Worm (Caenorhabditis elegans) whole organism, mixed stage, embryonic: Measurements from ENCODE around the gene tre-3.

Experiments
- M03D4.4 ChIP-seq: sonication (generic microtip); optimal IDR thresholded peaks from 2 replicates; lab custom pipeline; 2017; ENCODE audit warnings: mild to moderate bottlenecking, missing genetic modification characterization, missing compliant biosample characterization
- blmp-1 ChIP-seq: fragments of 150-350 bp; optimal IDR thresholded peaks from 2 replicates; lab custom pipeline; 2014; ENCODE audit warnings: missing biosample characterization, missing genetic modification characterization
- ceh-39 ChIP-seq: fragments of 150-350 bp; optimal IDR thresholded peaks from 2 replicates; lab custom pipeline; 2014; ENCODE audit warnings: missing biosample characterization, missing genetic modification characterization
- ceh-83 ChIP-seq: fragments of 200-800 bp; sonication (Bioruptor generic); optimal IDR thresholded peaks from 2 replicates; lab custom pipeline; 2018; ENCODE audit warnings: mild to moderate bottlenecking, missing genetic modification characterization, missing compliant biosample characterization
- ces-1 ChIP-seq: fragments of 150-350 bp; optimal IDR thresholded peaks from 2 replicates; lab custom pipeline; 2014; ENCODE audit warnings: missing biosample characterization, missing genetic modification reagents, missing genetic modification characterization
- cnd-1 ChIP-seq: fragments of 200-800 bp; sonication (Bioruptor generic); optimal IDR thresholded peaks from 2 replicates; lab custom pipeline; 2018; ENCODE audit warnings: mild to moderate bottlenecking, missing genetic modification characterization, missing compliant biosample characterization
- drap-1 ChIP-seq: fragments of 200-800 bp; sonication (Bioruptor generic); optimal IDR thresholded peaks from 3 replicates; lab custom pipeline; 2018; ENCODE audit warnings: mild to moderate bottlenecking, missing genetic modification characterization, missing compliant biosample characterization
- elt-1 ChIP-seq: sonication (generic microtip); optimal IDR thresholded peaks from 2 replicates; lab custom pipeline; 2017; ENCODE audit warnings: missing genetic modification characterization, mild to moderate bottlenecking, missing compliant biosample characterization, antibody characterized with exemption, moderate library complexity, borderline replicate concordance; ENCODE audit not compliant: insufficient read depth
- elt-3 ChIP-seq: fragments of 150-350 bp; optimal IDR thresholded peaks from 2 replicates; lab custom pipeline; 2014; ENCODE audit warnings: missing biosample characterization, missing genetic modification characterization
- flh-1 ChIP-seq: fragments of 200-800 bp; sonication (Bioruptor generic); optimal IDR thresholded peaks from 2 replicates; lab custom pipeline; 2018; ENCODE audit warnings: mild to moderate bottlenecking, missing genetic modification characterization, moderate library complexity, missing compliant biosample characterization
- ham-2 ChIP-seq: fragments of 200-800 bp; sonication (Bioruptor generic); optimal IDR thresholded peaks from 2 replicates; lab custom pipeline; 2018; ENCODE audit warnings: mild to moderate bottlenecking, missing genetic modification characterization, missing compliant biosample characterization
- hlh-1 ChIP-seq: fragments of 150-350 bp; optimal IDR thresholded peaks from 2 replicates; lab custom pipeline; 2014; ENCODE audit warnings: missing biosample characterization, missing genetic modification reagents, missing genetic modification characterization
- lin-13 ChIP-seq: fragments of 150-350 bp; optimal IDR thresholded peaks from 2 replicates; lab custom pipeline; 2014; ENCODE audit warnings: missing biosample characterization, missing genetic modification characterization
- lsy-2 ChIP-seq: fragments of 150-350 bp; optimal IDR thresholded peaks from 2 replicates; lab custom pipeline; 2014; ENCODE audit warnings: missing biosample characterization, missing genetic modification characterization
- mep-1 ChIP-seq: fragments of 150-350 bp; optimal IDR thresholded peaks from 2 replicates; lab custom pipeline; 2017; ENCODE audit warnings: missing biosample characterization, missing genetic modification reagents, missing genetic modification characterization, inconsistent platforms
- mls-2 ChIP-seq: sonication (generic microtip); optimal IDR thresholded peaks from 2 replicates; lab custom pipeline; 2016; ENCODE audit warnings: mild to moderate bottlenecking, missing genetic modification characterization, moderate library complexity, missing compliant biosample characterization
- nhr-12 ChIP-seq: fragments of 150-350 bp; optimal IDR thresholded peaks from 2 replicates; lab custom pipeline; 2014; ENCODE audit warnings: missing biosample characterization, missing genetic modification characterization
- nhr-2 ChIP-seq: fragments of 150-350 bp; optimal IDR thresholded peaks from 2 replicates; lab custom pipeline; 2014; ENCODE audit warnings: missing biosample characterization, missing genetic modification characterization
- nhr-28 ChIP-seq: fragments of 150-350 bp; optimal IDR thresholded peaks from 2 replicates; lab custom pipeline; 2014; ENCODE audit warnings: missing biosample characterization, missing genetic modification characterization
- nhr-76 ChIP-seq: sonication (generic microtip); optimal IDR thresholded peaks from 2 replicates; lab custom pipeline; 2017; ENCODE audit warnings: missing biosample characterization, missing genetic modification characterization
- sem-2 ChIP-seq: fragments of 200-800 bp; sonication (Bioruptor generic); optimal IDR thresholded peaks from 2 replicates; lab custom pipeline; 2018; ENCODE audit warnings: mild to moderate bottlenecking, missing genetic modification characterization, missing compliant biosample characterization
- snpc-4 ChIP-seq: fragments of 150-350 bp; optimal IDR thresholded peaks from 2 replicates; lab custom pipeline; 2014; ENCODE audit warnings: missing biosample characterization, missing genetic modification characterization
- tbx-8 ChIP-seq: fragments of 200-800 bp; sonication (Bioruptor generic); optimal IDR thresholded peaks from 2 replicates; lab custom pipeline; 2018; ENCODE audit warnings: mild to moderate bottlenecking, missing genetic modification characterization, moderate library complexity, missing compliant biosample characterization
- unc-120 ChIP-seq: sonication (generic microtip); optimal IDR thresholded peaks from 2 replicates; lab custom pipeline; 2017; ENCODE audit warnings: missing genetic modification characterization, missing compliant biosample characterization; ENCODE audit not compliant: poor library complexity, severe bottlenecking
- unc-39 ChIP-seq: fragments of 150-350 bp; optimal IDR thresholded peaks from 2 replicates; lab custom pipeline; 2014; ENCODE audit warnings: missing biosample characterization, missing genetic modification characterization
- unc-62 ChIP-seq: fragments of 150-350 bp; optimal IDR thresholded peaks from 2 replicates; lab custom pipeline; 2014; ENCODE audit warnings: missing biosample characterization, missing genetic modification reagents, missing genetic modification characterization
- zip-8 ChIP-seq: fragments of 150-350 bp; optimal IDR thresholded peaks from 2 replicates; lab custom pipeline; 2014; ENCODE audit warnings: missing biosample characterization, missing genetic modification characterization
- ztf-11 ChIP-seq: fragments of 150-350 bp; optimal IDR thresholded peaks from 2 replicates; lab custom pipeline; 2014; ENCODE audit warnings: missing biosample characterization, missing genetic modification characterization

The tre-3 gene

DNA sequence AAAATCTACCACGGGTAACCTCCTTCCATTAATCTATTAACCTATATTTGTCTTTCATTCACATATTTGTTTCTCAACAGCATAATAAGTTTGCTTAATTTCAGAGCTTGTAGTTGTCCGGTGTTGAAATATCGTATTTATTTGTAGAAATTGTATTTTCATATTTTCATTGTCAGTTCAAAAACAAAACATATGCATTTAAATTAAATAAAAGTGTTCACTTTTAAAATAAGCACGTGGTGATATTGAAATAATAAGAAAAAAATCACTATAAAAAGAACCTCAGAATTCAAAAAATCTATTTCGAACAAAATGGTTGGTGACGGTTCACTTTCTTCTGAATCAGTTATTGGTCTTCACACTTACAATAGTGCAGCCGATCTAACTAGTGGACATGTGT, 42.9 kb upstream of the tre-3 start, which contains the start of gene T04F3.3:
Gene T04F3.3, plus strand, starts transcription at position 301 of the 400 bp plus-strand sequence.
- no peak for TF ChIP-seq ham-2 (GFP tag; lab: Kevin White, UChicago)
- no peak for TF ChIP-seq ces-1 (GFP tag; lab: Kevin White, UChicago)
- no peak for TF ChIP-seq drap-1 (GFP tag; lab: Kevin White, UChicago)
- no peak for TF ChIP-seq elt-1 (tag; lab: Kevin White, UChicago)
- no peak for TF ChIP-seq mls-2
- TF ChIP-seq unc-62 (GFP tag; lab: Kevin White, UChicago): no peak
- no peak for TF ChIP-seq ceh-39
- TF ChIP-seq unc-39 (tag; lab: Kevin White, UChicago): no peak
- TF ChIP-seq blmp-1 (tag; lab: Kevin White, UChicago): no peak
- no peak for TF ChIP-seq lin-13 (tag; lab: Kevin White, UChicago)
- TF ChIP-seq nhr-28 (tag; lab: Kevin White, UChicago): no peak
- no peak for TF ChIP-seq sem-2 (GFP tag; lab: Kevin White, UChicago)
- no peak for TF ChIP-seq ztf-11 (tag; lab: Kevin White, UChicago)

DNA sequence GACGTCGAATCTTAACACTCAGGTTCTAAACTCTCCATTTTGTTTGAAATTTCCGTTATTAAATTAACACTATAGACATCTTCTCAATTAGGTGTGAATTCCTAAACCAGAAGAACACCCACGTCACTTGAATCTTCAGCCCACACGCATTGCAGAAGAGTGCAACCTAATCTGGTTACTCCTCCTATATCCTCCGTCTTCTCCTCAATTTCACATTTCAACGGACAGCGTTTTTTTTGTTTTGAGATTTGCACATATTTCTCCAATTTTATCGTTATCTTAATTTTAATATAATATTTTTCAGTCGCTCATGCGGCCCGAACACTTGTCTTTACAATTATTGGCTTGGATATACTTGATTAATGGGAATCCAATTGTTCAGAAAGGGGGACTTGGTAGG, 41.7 kb upstream of the tre-3 start, which contains the start of gene smoc-1:
Gene smoc-1, plus strand, starts transcription at position 301 of the 400 bp plus-strand sequence.
- no peak for TF ChIP-seq ceh-83 (GFP tag; lab: Kevin White, UChicago)
- TF ChIP-seq ztf-11 (tag; lab: Kevin White, UChicago): no peak
- no peak for TF ChIP-seq nhr-2 (tag; lab: Kevin White, UChicago)
- no peak for TF ChIP-seq cnd-1 (tag; lab: Kevin White, UChicago)
- no peak for TF ChIP-seq elt-1 (tag; lab: Kevin White, UChicago)

DNA sequence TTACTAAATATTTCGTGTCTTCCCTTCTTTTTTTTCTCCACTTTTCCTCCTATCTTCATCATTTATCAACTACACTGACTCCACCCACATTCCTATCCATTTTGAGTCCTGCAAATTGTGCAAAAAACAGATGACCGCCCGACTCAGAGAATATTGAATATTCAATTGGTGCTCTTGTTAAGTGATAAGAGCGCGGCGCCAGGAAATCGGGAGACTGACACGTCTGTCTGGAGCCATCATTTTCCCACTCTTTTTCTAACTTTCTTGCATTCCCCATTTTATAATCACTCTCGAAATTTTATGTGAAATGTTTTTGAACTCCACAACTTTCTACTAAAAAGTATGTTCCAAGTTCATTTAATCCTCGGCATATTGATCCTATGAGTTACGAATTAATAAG, 40.1 kb upstream of the tre-3 start:
- TF ChIP-seq mls-2 (no peak), snpc-4 (tag; lab: Kevin White, UChicago) (no peak), nhr-2 (tag; lab: Kevin White, UChicago) (no peak), ces-1 (GFP tag; lab: Kevin White, UChicago) (no peak), M03D4.4 (tag; lab: Kevin White, UChicago) (no peak), lsy-2 (tag; lab: Kevin White, UChicago) (no peak), drap-1 (GFP tag; lab: Kevin White, UChicago) (no peak)

DNA sequence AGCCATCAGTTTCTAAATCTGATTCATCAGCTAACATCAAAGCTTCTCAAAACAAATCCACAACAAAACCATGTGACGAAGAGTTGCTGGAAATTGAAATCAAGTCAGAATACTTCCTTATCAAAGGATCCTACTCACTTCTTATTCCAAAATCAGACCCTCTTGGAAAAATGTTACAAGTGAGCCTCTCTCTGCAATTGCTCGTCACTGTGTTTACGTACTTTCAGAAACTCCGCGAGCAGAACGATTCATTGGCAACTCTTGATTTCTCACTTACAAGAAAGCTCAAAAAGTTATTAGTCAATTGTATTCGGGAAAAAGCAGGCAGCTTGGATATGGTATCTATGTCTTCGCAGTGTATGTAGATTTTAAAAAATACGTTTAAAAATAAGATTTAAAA, 35.8 kb upstream of the tre-3 start:
- no peak for TF ChIP-seq lsy-2 (tag; lab: Kevin White, UChicago)
- TF ChIP-seq flh-1 (GFP tag; lab: Kevin White, UChicago): no peak
- TF ChIP-seq ceh-39: no peak
- TF ChIP-seq mls-2: no peak
- TF ChIP-seq nhr-28 (tag; lab: Kevin White, UChicago): no peak
- TF ChIP-seq elt-1 (tag; lab: Kevin White, UChicago): no peak
- TF ChIP-seq drap-1 (GFP tag; lab: Kevin White, UChicago): no peak
- no peak for TF ChIP-seq nhr-12 (tag; lab: Kevin White, UChicago)
- no peak for TF ChIP-seq ces-1 (GFP tag; lab: Kevin White, UChicago)
- no peak for TF ChIP-seq lin-13 (tag; lab: Kevin White, UChicago)

DNA sequence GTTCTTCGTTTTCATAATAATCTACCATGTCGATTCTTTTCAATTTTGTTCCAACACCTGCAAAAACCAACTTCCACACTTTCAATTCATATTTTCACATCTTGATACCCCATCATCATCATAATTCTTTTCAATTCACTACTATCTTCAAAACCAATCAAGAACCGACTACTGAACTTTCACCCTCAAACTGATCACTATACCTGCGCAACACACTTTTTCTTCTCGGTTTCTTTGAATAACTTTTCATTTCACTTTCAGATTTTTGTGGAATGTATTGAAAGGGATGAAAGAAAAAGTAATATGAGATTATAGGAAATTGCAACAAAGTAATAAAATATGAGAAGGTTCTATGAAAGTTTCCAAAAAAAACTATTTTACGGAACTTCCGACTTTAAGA, 25.4 kb upstream of the tre-3 start:
- no peak for TF ChIP-seq sem-2 (GFP tag; lab: Kevin White, UChicago)
- TF ChIP-seq tbx-8 (GFP tag; lab: Kevin White, UChicago): no peak
- no peak for TF ChIP-seq unc-39 (tag; lab: Kevin White, UChicago)
- no peak for TF ChIP-seq unc-120 (tag; lab: Kevin White, UChicago)
- no peak for TF ChIP-seq ztf-11 (tag; lab: Kevin White, UChicago)
- TF ChIP-seq mep-1 (tag; lab: Kevin White, UChicago): no peak
- no peak for TF ChIP-seq ham-2 (GFP tag; lab: Kevin White, UChicago)
- no peak for TF ChIP-seq flh-1 (GFP tag; lab: Kevin White, UChicago)
- no peak for TF ChIP-seq elt-3 (tag; lab: Kevin White, UChicago)
- TF ChIP-seq cnd-1 (tag; lab: Kevin White, UChicago): no peak
- TF ChIP-seq hlh-1 (tag; lab: Kevin White, UChicago): no peak
- no peak for TF ChIP-seq blmp-1 (tag; lab: Kevin White, UChicago)
- no peak for TF ChIP-seq unc-62 (GFP tag; lab: Kevin White, UChicago)
- no peak for TF ChIP-seq zip-8
- TF ChIP-seq mls-2: no peak
- TF ChIP-seq ceh-39: no peak
- TF ChIP-seq nhr-76 (tag; lab: Kevin White, UChicago): no peak
